Fruit fly (Drosophila melanogaster) whole organism, embryonic: Measurements from ENCODE around the gene sra.
A peak's percentile ranks its signal among the peaks of the same experiment; 100 is the strongest.

Experiments used
- BtbVII ChIP-seq: fragments of 200-800 bp; sonication (Bioruptor generic); optimal IDR thresholded peaks from 3 replicates; lab custom pipeline; 2017; ENCODE audit warnings: missing biosample characterization, mild to moderate bottlenecking, missing genetic modification characterization
- CG11456 ChIP-seq: fragments of 200-800 bp; sonication (Bioruptor generic); IDR thresholded peaks from 3 replicates; pipeline ENCODE4 v1.3.6; 2022; ENCODE audit warnings: missing biosample characterization, missing genetic modification characterization
- CG11696 ChIP-seq: fragments of 200-800 bp; sonication (Bioruptor generic); IDR thresholded peaks from 2 replicates; pipeline ENCODE4 v1.3.6; 2022; ENCODE audit warnings: missing biosample characterization, missing genetic modification characterization
- CG11723 ChIP-seq: fragments of 200-800 bp; sonication (Bioruptor generic); optimal IDR thresholded peaks from 2 replicates; lab custom pipeline; 2017; ENCODE audit warnings: missing biosample characterization, mild to moderate bottlenecking, missing genetic modification characterization
- CG16813 ChIP-seq: fragments of 200-800 bp; sonication (Bioruptor generic); IDR thresholded peaks from 3 replicates; pipeline ENCODE4 v1.3.6; 2022; ENCODE audit warnings: missing biosample characterization, missing genetic modification characterization; ENCODE audit not compliant: partially characterized antibody
- CG17568 ChIP-seq: fragments of 200-800 bp; sonication (Bioruptor generic); optimal IDR thresholded peaks from 2 replicates; lab custom pipeline; 2018; ENCODE audit warnings: missing biosample characterization, mild to moderate bottlenecking, missing genetic modification characterization, moderate library complexity
- CG17802 ChIP-seq: fragments of 200-800 bp; sonication (Bioruptor generic); optimal IDR thresholded peaks from 2 replicates; lab custom pipeline; 2018; ENCODE audit warnings: missing biosample characterization, mild to moderate bottlenecking, missing genetic modification characterization, moderate library complexity
- CG18262 ChIP-seq: fragments of 200-800 bp; optimal IDR thresholded peaks from 3 replicates; lab custom pipeline; 2019; ENCODE audit warnings: missing biosample characterization, mild to moderate bottlenecking, missing genetic modification characterization, moderate library complexity
- CG2712 ChIP-seq: fragments of 200-800 bp; optimal IDR thresholded peaks from 3 replicates; lab custom pipeline; 2019; ENCODE audit warnings: missing biosample characterization, mild to moderate bottlenecking, missing genetic modification characterization, moderate library complexity
- CG30431 ChIP-seq: fragments of 200-800 bp; sonication (Bioruptor generic); optimal IDR thresholded peaks from 2 replicates; lab custom pipeline; 2017; ENCODE audit warnings: missing biosample characterization, missing genetic modification characterization
- CG31441 ChIP-seq: fragments of 200-800 bp; sonication (Bioruptor generic); IDR thresholded peaks from 2 replicates; pipeline ENCODE4 v1.3.6; 2022; ENCODE audit warnings: missing biosample characterization, missing genetic modification characterization
- CG4617 ChIP-seq: fragments of 200-800 bp; sonication (Bioruptor generic); optimal IDR thresholded peaks from 3 replicates; lab custom pipeline; 2016; ENCODE audit warnings: missing biosample characterization, missing genetic modification characterization, borderline replicate concordance
- CG4820 ChIP-seq: fragments of 200-800 bp; sonication (Bioruptor generic); optimal IDR thresholded peaks from 3 replicates; lab custom pipeline; 2016; ENCODE audit warnings: missing biosample characterization, missing genetic modification characterization
- CG6683 ChIP-seq: fragments of 200-800 bp; sonication (Bioruptor generic); optimal IDR thresholded peaks from 2 replicates; lab custom pipeline; 2017; ENCODE audit warnings: missing biosample characterization, mild to moderate bottlenecking, missing genetic modification characterization, missing genetic modification reagents
- Hand ChIP-seq: fragments of 200-800 bp; sonication (Bioruptor generic); optimal IDR thresholded peaks from 2 replicates; lab custom pipeline; 2017; ENCODE audit warnings: mild to moderate bottlenecking, missing biosample characterization, missing genetic modification reagents, missing genetic modification characterization
- NC2β ChIP-seq: fragments of 200-800 bp; sonication (Bioruptor generic); optimal IDR thresholded peaks from 2 replicates; lab custom pipeline; 2016; ENCODE audit warnings: missing biosample characterization, missing genetic modification characterization
- NK7.1 ChIP-seq: fragments of 200-800 bp; sonication (Bioruptor generic); optimal IDR thresholded peaks from 3 replicates; lab custom pipeline; 2016; ENCODE audit warnings: missing biosample characterization, missing genetic modification characterization
- NfI ChIP-seq: fragments of 200-800 bp; sonication (Bioruptor generic); optimal IDR thresholded peaks from 3 replicates; lab custom pipeline; 2018; ENCODE audit warnings: missing biosample characterization, mild to moderate bottlenecking, missing genetic modification characterization, moderate library complexity
- Optix ChIP-seq: fragments of 200-800 bp; sonication (Bioruptor generic); IDR thresholded peaks from 3 replicates; pipeline ENCODE4 v1.3.6; 2022; ENCODE audit warnings: missing biosample characterization, missing genetic modification characterization
- Pdp1 ChIP-seq, 2 experiments: fragments of 200-800 bp; sonication (Bioruptor generic); optimal IDR thresholded peaks; 3 replicates each; lab custom pipeline; 2016; ENCODE audit warnings: missing biosample characterization in 2 of 2, missing genetic modification characterization in 2 of 2, mild to moderate bottlenecking in 1 of 2, moderate library complexity in 1 of 2
- Ptx1 ChIP-seq: fragments of 200-800 bp; sonication (Bioruptor generic); IDR thresholded peaks from 2 replicates; pipeline ENCODE4 v1.3.6; 2022; ENCODE audit warnings: missing biosample characterization, missing genetic modification characterization
- Six4 ChIP-seq: fragments of 200-800 bp; sonication (Bioruptor generic); optimal IDR thresholded peaks from 2 replicates; lab custom pipeline; 2016; ENCODE audit warnings: missing biosample characterization, missing genetic modification characterization
- Sox102F ChIP-seq: fragments of 200-800 bp; sonication (Bioruptor generic); optimal IDR thresholded peaks from 2 replicates; lab custom pipeline; 2018; ENCODE audit warnings: missing biosample characterization, mild to moderate bottlenecking, missing genetic modification characterization, moderate library complexity
- Taf1 ChIP-seq: fragments of 200-800 bp; sonication (Bioruptor generic); IDR thresholded peaks from 2 replicates; pipeline ENCODE4 v1.3.6; 2022; ENCODE audit warnings: missing biosample characterization, missing genetic modification characterization
- Tbp ChIP-seq: fragments of >200 bp; optimal IDR thresholded peaks from 2 replicates; lab custom pipeline; 2018; ENCODE audit warnings: missing biosample characterization, missing genetic modification characterization
- ato ChIP-seq: fragments of 200-800 bp; sonication (Bioruptor generic); IDR thresholded peaks from 2 replicates; pipeline ENCODE4 v1.3.6; 2022; ENCODE audit warnings: missing biosample characterization, missing genetic modification characterization; ENCODE audit not compliant: partially characterized antibody
- bab2 ChIP-seq: fragments of 200-800 bp; sonication (Bioruptor generic); optimal IDR thresholded peaks from 2 replicates; lab custom pipeline; 2016; ENCODE audit warnings: missing biosample characterization, missing genetic modification characterization
- br ChIP-seq: fragments of >200 bp; optimal IDR thresholded peaks from 2 replicates; lab custom pipeline; 2017
- cato ChIP-seq: fragments of 200-800 bp; sonication (Bioruptor generic); optimal IDR thresholded peaks from 2 replicates; lab custom pipeline; 2016; ENCODE audit warnings: missing biosample characterization, missing genetic modification characterization, borderline replicate concordance
- crc ChIP-seq: fragments of 200-800 bp; sonication (Bioruptor generic); optimal IDR thresholded peaks from 2 replicates; lab custom pipeline; 2016; ENCODE audit warnings: missing biosample characterization, missing genetic modification characterization
- eyg ChIP-seq: fragments of 200-800 bp; sonication (Bioruptor generic); optimal IDR thresholded peaks from 3 replicates; lab custom pipeline; 2016; ENCODE audit warnings: missing biosample characterization, missing genetic modification characterization
- gfzf ChIP-seq: fragments of 200-800 bp; sonication (Bioruptor generic); optimal IDR thresholded peaks from 2 replicates; lab custom pipeline; 2016; ENCODE audit warnings: missing biosample characterization, mild to moderate bottlenecking, missing genetic modification characterization, moderate library complexity
- ham ChIP-seq: fragments of 200-800 bp; sonication (Bioruptor generic); IDR thresholded peaks from 2 replicates; pipeline ENCODE4 v1.3.6; 2022; ENCODE audit warnings: missing biosample characterization, missing genetic modification characterization
- her ChIP-seq: fragments of 200-800 bp; sonication (Bioruptor generic); optimal IDR thresholded peaks from 2 replicates; lab custom pipeline; 2016; ENCODE audit warnings: missing biosample characterization, missing genetic modification characterization
- jumu ChIP-seq: fragments of 200-800 bp; sonication (Bioruptor generic); optimal IDR thresholded peaks from 3 replicates; lab custom pipeline; 2016; ENCODE audit warnings: missing biosample characterization, missing genetic modification characterization
- kah ChIP-seq: fragments of 200-800 bp; sonication (Bioruptor generic); optimal IDR thresholded peaks from 2 replicates; lab custom pipeline; 2018; ENCODE audit warnings: missing biosample characterization, mild to moderate bottlenecking, missing genetic modification characterization
- kni ChIP-seq: fragments of 200-800 bp; sonication (Bioruptor generic); optimal IDR thresholded peaks from 3 replicates; lab custom pipeline; 2017; ENCODE audit warnings: mild to moderate bottlenecking, missing biosample characterization, missing genetic modification reagents, missing genetic modification characterization
- mam ChIP-seq: fragments of 200-800 bp; sonication (Bioruptor generic); optimal IDR thresholded peaks from 3 replicates; lab custom pipeline; 2016; ENCODE audit warnings: missing biosample characterization, missing genetic modification characterization
- nau ChIP-seq: fragments of 200-800 bp; sonication (Bioruptor generic); optimal IDR thresholded peaks from 3 replicates; lab custom pipeline; 2017; ENCODE audit warnings: missing biosample characterization, mild to moderate bottlenecking, missing genetic modification characterization, missing genetic modification reagents
- pita ChIP-seq: fragments of 200-800 bp; sonication (Bioruptor generic); optimal IDR thresholded peaks from 2 replicates; lab custom pipeline; 2017; ENCODE audit warnings: missing biosample characterization, mild to moderate bottlenecking, missing genetic modification characterization
- scrt ChIP-seq: fragments of 200-800 bp; sonication (Bioruptor generic); optimal IDR thresholded peaks from 2 replicates; lab custom pipeline; 2018; ENCODE audit warnings: missing biosample characterization, mild to moderate bottlenecking, missing genetic modification characterization, moderate library complexity
- sna ChIP-seq: fragments of 200-800 bp; sonication (Bioruptor generic); IDR thresholded peaks from 2 replicates; pipeline ENCODE4 v1.3.6; 2022; ENCODE audit warnings: missing biosample characterization, missing genetic modification characterization; ENCODE audit not compliant: partially characterized antibody
- stwl ChIP-seq: fragments of 200-800 bp; sonication (Bioruptor generic); optimal IDR thresholded peaks from 3 replicates; lab custom pipeline; 2018; ENCODE audit warnings: missing biosample characterization, mild to moderate bottlenecking, missing genetic modification characterization, moderate library complexity
- sug ChIP-seq: fragments of 200-800 bp; optimal IDR thresholded peaks from 2 replicates; lab custom pipeline; 2019; ENCODE audit warnings: missing biosample characterization, mild to moderate bottlenecking, missing genetic modification characterization, moderate library complexity
- tgo ChIP-seq: fragments of 200-800 bp; sonication (Bioruptor generic); IDR thresholded peaks from 3 replicates; pipeline ENCODE4 v1.3.6; 2022; ENCODE audit warnings: missing biosample characterization, missing genetic modification characterization
- tio ChIP-seq: fragments of 200-800 bp; sonication (Bioruptor generic); optimal IDR thresholded peaks from 2 replicates; lab custom pipeline; 2017; ENCODE audit warnings: missing biosample characterization, missing genetic modification characterization, inconsistent platforms
- twi ChIP-seq: fragments of 200-800 bp; optimal IDR thresholded peaks from 2 replicates; lab custom pipeline; 2019; ENCODE audit warnings: missing biosample characterization, mild to moderate bottlenecking, missing genetic modification characterization, moderate library complexity
- wdn ChIP-seq: fragments of 200-800 bp; sonication (Bioruptor generic); IDR thresholded peaks from 2 replicates; pipeline ENCODE4 v1.3.6; 2022; ENCODE audit warnings: missing biosample characterization, missing genetic modification characterization
- z ChIP-seq: fragments of 200-800 bp; sonication (Bioruptor generic); IDR thresholded peaks from 3 replicates; pipeline ENCODE4 v1.3.6; 2022; ENCODE audit warnings: missing biosample characterization, missing genetic modification characterization

The sra gene

DNA sequence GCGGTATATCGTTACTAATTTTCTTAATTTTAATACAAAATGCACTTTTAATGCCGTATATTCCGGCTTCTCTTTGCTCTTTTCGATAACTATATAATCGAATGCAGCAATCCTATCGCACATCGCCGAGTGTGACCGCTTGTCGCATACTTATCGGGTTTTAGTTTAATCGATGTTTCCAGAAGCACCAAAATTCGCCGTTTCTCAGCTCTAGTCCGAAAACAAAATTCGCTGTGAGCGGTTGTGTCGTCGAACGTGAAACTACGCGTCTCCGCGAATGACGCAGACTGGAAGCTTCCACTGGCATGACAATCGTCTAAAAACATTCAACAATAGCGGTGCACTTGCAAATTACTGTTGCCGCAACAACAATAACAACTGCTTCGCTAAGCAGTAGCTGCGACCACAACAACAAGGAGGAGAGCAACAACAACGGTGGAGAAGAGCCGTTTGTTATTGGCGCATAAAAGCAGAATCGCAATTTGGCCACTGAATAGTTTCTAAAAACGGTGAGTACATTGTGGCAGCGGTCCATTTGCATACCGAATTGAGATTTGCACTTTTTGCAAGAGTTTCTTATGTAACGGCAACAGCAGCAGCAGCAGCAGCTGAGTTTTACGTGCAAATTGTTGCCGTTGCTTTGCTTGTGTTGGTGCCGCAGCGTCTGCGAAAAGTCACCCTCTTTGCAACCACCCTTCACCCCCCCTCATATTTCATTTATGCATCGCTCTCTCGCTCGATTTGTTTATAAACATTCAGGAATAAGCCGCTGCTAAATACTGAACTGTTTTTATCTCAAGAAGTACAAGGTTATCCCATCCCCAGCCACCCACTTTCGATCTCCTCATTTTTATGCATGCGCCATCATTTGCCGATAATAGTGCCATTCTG, at the start of gene sra (continued):
- TF ChIP-seq tio (no peak), br (no peak), CG31441 (peak; percentile 30; the same call in 1 of the 2 replicates), Sox102F (GFP tag; lab: Kevin White, UChicago) (no peak), kah (GFP tag; lab: Kevin White, UChicago) (no peak), Taf1 (GFP tag; lab: Robert Waterston, UW) (no peak), NK7.1 (GFP tag; lab: Kevin White, UChicago) (no peak), CG11696 (GFP tag; lab: Robert Waterston, UW) (no peak), crc (GFP tag; lab: Kevin White, UChicago) (no peak), mam (GFP tag; lab: Kevin White, UChicago) (peak; percentile 31), z (no peak), CG11723 (GFP tag; lab: Kevin White, UChicago) (no peak), CG18262 (tag; lab: Kevin White, UChicago) (peak; percentile 31), ato (peak; percentile 95), Tbp (GFP tag; lab: Kevin White, UChicago) (no peak), CG11456 (peak; percentile 64; the same call in 2 of the 3 replicates), cato (GFP tag; lab: Kevin White, UChicago) (no peak), CG2712 (tag; lab: Kevin White, UChicago) (peak; percentile 50), sna (GFP tag; lab: Robert Waterston, UW) (peak; percentile 97), CG4617 (GFP tag; lab: Kevin White, UChicago) (peak; percentile 59), CG30431 (GFP tag; lab: Kevin White, UChicago) (no peak), Ptx1 (GFP tag; lab: Robert Waterston, UW) (0 out of 2 replicates have a peak, but pooled peaks have one; percentile 10), CG4820 (GFP tag; lab: Kevin White, UChicago) (no peak), BtbVII (GFP tag; lab: Kevin White, UChicago) (no peak), CG6683 (GFP tag; lab: Kevin White, UChicago) (no peak), NfI (GFP tag; lab: Kevin White, UChicago) (peak; percentile 38), ham (GFP tag; lab: Robert Waterston, UW) (no peak), eyg (no peak), tgo (GFP tag; lab: Robert Waterston, UW) (0 out of 3 replicates have a peak, but pooled peaks have one; percentile 22), Hand (GFP tag; lab: Kevin White, UChicago) (no peak), CG17568 (GFP tag; lab: Kevin White, UChicago) (no peak), Optix (GFP tag; lab: Robert Waterston, UW) (no peak), CG17802 (tag; lab: Kevin White, UChicago) (no peak), Six4 (GFP tag; lab: Kevin White, UChicago) (no peak), stwl (peak; percentile 97), Pdp1 (GFP tag; optimal IDR thresholded peaks at IDR 0.05; lab: Kevin White, UChicago) (peak in 1 of 2 experiments; percentile 16), kni (no peak), nau (GFP tag; lab: Kevin White, UChicago) (no peak), her (GFP tag; lab: Kevin White, UChicago) (peak; percentile 61), CG16813 (GFP tag; lab: Robert Waterston, UW) (peak; percentile 96), jumu (GFP tag; lab: Kevin White, UChicago) (peak; percentile 35), pita (GFP tag; lab: Kevin White, UChicago) (no peak), sug (tag; lab: Kevin White, UChicago) (peak; percentile 46), wdn (0 out of 2 replicates have a peak, but pooled peaks have one; percentile 12), gfzf (GFP tag; lab: Kevin White, UChicago) (peak; percentile 57), scrt (GFP tag; lab: Kevin White, UChicago) (peak; percentile 32), twi (tag; lab: Kevin White, UChicago) (no peak), bab2 (GFP tag; lab: Kevin White, UChicago) (no peak), NC2β (GFP tag; lab: Kevin White, UChicago) (peak; percentile 46)
